Fruit fly (Drosophila melanogaster) whole organism, pupa: ENCODE measurements around the gene CG42467.

ENCODE experiments used
- CG10348 ChIP-seq: fragments of 200-800 bp; sonication (Bioruptor generic); IDR thresholded peaks from 2 replicates; pipeline ENCODE4 v1.3.6; 2022; ENCODE audit warnings: missing biosample characterization, missing genetic modification characterization
- CG12605 ChIP-seq: fragments of 200-800 bp; sonication (Bioruptor generic); IDR thresholded peaks from 2 replicates; pipeline ENCODE4 v1.3.6; 2022; ENCODE audit warnings: missing biosample characterization, missing genetic modification characterization
- CG4496 ChIP-seq: fragments of 200-800 bp; sonication (Bioruptor generic); IDR thresholded peaks from 3 replicates; pipeline ENCODE4 v1.3.6; 2022; ENCODE audit warnings: missing biosample characterization, missing genetic modification characterization
- CG8159 ChIP-seq: fragments of 200-800 bp; sonication (Bioruptor generic); optimal IDR thresholded peaks from 3 replicates; lab custom pipeline; 2018; ENCODE audit warnings: missing biosample characterization, mild to moderate bottlenecking, missing genetic modification characterization, moderate library complexity
- CG8301 ChIP-seq: fragments of 200-800 bp; sonication (Bioruptor generic); optimal IDR thresholded peaks from 2 replicates; lab custom pipeline; 2018; ENCODE audit warnings: missing biosample characterization, mild to moderate bottlenecking, missing genetic modification characterization
- CG9948 ChIP-seq: fragments of 200-800 bp; sonication (Bioruptor generic); optimal IDR thresholded peaks from 2 replicates; lab custom pipeline; 2018; ENCODE audit warnings: missing biosample characterization, mild to moderate bottlenecking, missing genetic modification characterization, moderate library complexity
- D1 ChIP-seq: fragments of 200-800 bp; sonication (Bioruptor generic); optimal IDR thresholded peaks from 2 replicates; lab custom pipeline; 2018; ENCODE audit warnings: missing biosample characterization, mild to moderate bottlenecking, missing genetic modification characterization, moderate library complexity
- EcR ChIP-seq: fragments of 200-800 bp; sonication (Bioruptor generic); optimal IDR thresholded peaks from 3 replicates; lab custom pipeline; 2019; ENCODE audit warnings: missing biosample characterization, missing genetic modification characterization, mild to moderate bottlenecking, moderate library complexity, missing genetic modification reagents
- Ets98B ChIP-seq: fragments of 200-800 bp; sonication (Bioruptor generic); IDR thresholded peaks from 2 replicates; pipeline ENCODE4 v1.3.6; 2022; ENCODE audit warnings: missing biosample characterization, missing genetic modification characterization
- Pif1A ChIP-seq: fragments of 200-800 bp; sonication (Bioruptor generic); optimal IDR thresholded peaks from 3 replicates; lab custom pipeline; 2016; ENCODE audit warnings: missing biosample characterization, missing genetic modification characterization
- fd96Ca ChIP-seq: fragments of 200-800 bp; sonication (Bioruptor generic); IDR thresholded peaks from 3 replicates; pipeline ENCODE4 v1.3.6; 2022; ENCODE audit warnings: missing biosample characterization, missing genetic modification characterization
- gl ChIP-seq: fragments of 200-800 bp; sonication (Bioruptor generic); optimal IDR thresholded peaks from 2 replicates; lab custom pipeline; 2018; ENCODE audit warnings: missing biosample characterization, mild to moderate bottlenecking, missing genetic modification characterization

- peak; percentile 39 for TF ChIP-seq CG8301 (tag; lab: Kevin White, UChicago)
- TF ChIP-seq CG4496 (GFP tag; lab: Robert Waterston, UW): no peak
- no peak for TF ChIP-seq EcR (GFP tag; lab: Kevin White, UChicago)
- peak; percentile 24 for TF ChIP-seq CG9948
- TF ChIP-seq fd96Ca (GFP tag; lab: Robert Waterston, UW): no peak
- TF ChIP-seq D1: no peak
- TF ChIP-seq Pif1A (GFP tag; lab: Kevin White, UChicago): peak; percentile 3
- no peak for TF ChIP-seq Ets98B (GFP tag; lab: Robert Waterston, UW)
- no peak for TF ChIP-seq CG10348 (GFP tag; lab: Robert Waterston, UW)
- TF ChIP-seq CG12605 (GFP tag; lab: Robert Waterston, UW): no peak
- no peak for TF ChIP-seq gl
- peak; percentile 28 for TF ChIP-seq CG8159
Observed at dm6 chr2L:3737682-3738081, 36.6 kb downstream of the CG42467 start.
